Fruit fly (Drosophila melanogaster) whole organism, pupa: ENCODE measurements around the gene Srg3.

Experiments
- CG10348 ChIP-seq: fragments of 200-800 bp; sonication (Bioruptor generic); IDR thresholded peaks from 2 replicates; pipeline ENCODE4 v1.3.6; 2022; ENCODE audit warnings: missing biosample characterization, missing genetic modification characterization
- CG12605 ChIP-seq: fragments of 200-800 bp; sonication (Bioruptor generic); IDR thresholded peaks from 2 replicates; pipeline ENCODE4 v1.3.6; 2022; ENCODE audit warnings: missing biosample characterization, missing genetic modification characterization
- CG13204 ChIP-seq: fragments of 200-800 bp; sonication (Bioruptor generic); optimal IDR thresholded peaks from 2 replicates; lab custom pipeline; 2018; ENCODE audit warnings: missing biosample characterization, mild to moderate bottlenecking, missing genetic modification characterization, moderate library complexity
- CG14655 ChIP-seq: fragments of 200-800 bp; sonication (Bioruptor generic); optimal IDR thresholded peaks from 3 replicates; lab custom pipeline; 2017; ENCODE audit warnings: mild to moderate bottlenecking, missing biosample characterization, missing genetic modification reagents, missing genetic modification characterization
- CG15710 ChIP-seq: fragments of 200-800 bp; sonication (Bioruptor generic); optimal IDR thresholded peaks from 2 replicates; lab custom pipeline; 2018; ENCODE audit warnings: missing biosample characterization, mild to moderate bottlenecking, missing genetic modification characterization, moderate library complexity
- CG17806 ChIP-seq: fragments of 200-800 bp; sonication (Bioruptor generic); optimal IDR thresholded peaks from 2 replicates; lab custom pipeline; 2018; ENCODE audit warnings: missing biosample characterization, mild to moderate bottlenecking, missing genetic modification characterization, moderate library complexity
- CG32121 ChIP-seq: fragments of 200-800 bp; sonication (Bioruptor generic); IDR thresholded peaks from 2 replicates; pipeline ENCODE4 v1.3.6; 2022; ENCODE audit warnings: missing biosample characterization, missing genetic modification characterization
- CG34367 ChIP-seq: fragments of 200-800 bp; sonication (Bioruptor generic); optimal IDR thresholded peaks from 2 replicates; lab custom pipeline; 2018; ENCODE audit warnings: missing biosample characterization, mild to moderate bottlenecking, missing genetic modification characterization
- CG4496 ChIP-seq: fragments of 200-800 bp; sonication (Bioruptor generic); IDR thresholded peaks from 3 replicates; pipeline ENCODE4 v1.3.6; 2022; ENCODE audit warnings: missing biosample characterization, missing genetic modification characterization
- CG8159 ChIP-seq: fragments of 200-800 bp; sonication (Bioruptor generic); optimal IDR thresholded peaks from 3 replicates; lab custom pipeline; 2018; ENCODE audit warnings: missing biosample characterization, mild to moderate bottlenecking, missing genetic modification characterization, moderate library complexity
- CG8301 ChIP-seq: fragments of 200-800 bp; sonication (Bioruptor generic); optimal IDR thresholded peaks from 2 replicates; lab custom pipeline; 2018; ENCODE audit warnings: missing biosample characterization, mild to moderate bottlenecking, missing genetic modification characterization
- CG9948 ChIP-seq: fragments of 200-800 bp; sonication (Bioruptor generic); optimal IDR thresholded peaks from 2 replicates; lab custom pipeline; 2018; ENCODE audit warnings: missing biosample characterization, mild to moderate bottlenecking, missing genetic modification characterization, moderate library complexity
- D1 ChIP-seq: fragments of 200-800 bp; sonication (Bioruptor generic); optimal IDR thresholded peaks from 2 replicates; lab custom pipeline; 2018; ENCODE audit warnings: missing biosample characterization, mild to moderate bottlenecking, missing genetic modification characterization, moderate library complexity
- EcR ChIP-seq: fragments of 200-800 bp; sonication (Bioruptor generic); optimal IDR thresholded peaks from 3 replicates; lab custom pipeline; 2019; ENCODE audit warnings: missing biosample characterization, missing genetic modification characterization, mild to moderate bottlenecking, moderate library complexity, missing genetic modification reagents
- Ets98B ChIP-seq: fragments of 200-800 bp; sonication (Bioruptor generic); IDR thresholded peaks from 2 replicates; pipeline ENCODE4 v1.3.6; 2022; ENCODE audit warnings: missing biosample characterization, missing genetic modification characterization
- Pif1A ChIP-seq: fragments of 200-800 bp; sonication (Bioruptor generic); optimal IDR thresholded peaks from 3 replicates; lab custom pipeline; 2016; ENCODE audit warnings: missing biosample characterization, missing genetic modification characterization
- Pif1B ChIP-seq: fragments of 200-800 bp; sonication (Bioruptor generic); optimal IDR thresholded peaks from 3 replicates; lab custom pipeline; 2016; ENCODE audit warnings: missing biosample characterization, missing genetic modification characterization
- Snoo ChIP-seq: fragments of 200-800 bp; sonication (Bioruptor generic); optimal IDR thresholded peaks from 3 replicates; lab custom pipeline; 2017; ENCODE audit warnings: missing biosample characterization, mild to moderate bottlenecking, missing genetic modification characterization, inconsistent platforms
- fd96Ca ChIP-seq: fragments of 200-800 bp; sonication (Bioruptor generic); IDR thresholded peaks from 3 replicates; pipeline ENCODE4 v1.3.6; 2022; ENCODE audit warnings: missing biosample characterization, missing genetic modification characterization
- gl ChIP-seq: fragments of 200-800 bp; sonication (Bioruptor generic); optimal IDR thresholded peaks from 2 replicates; lab custom pipeline; 2018; ENCODE audit warnings: missing biosample characterization, mild to moderate bottlenecking, missing genetic modification characterization
- rn ChIP-seq: fragments of 200-800 bp; sonication (Bioruptor generic); IDR thresholded peaks from 2 replicates; pipeline ENCODE4 v1.3.6; 2022; ENCODE audit warnings: missing biosample characterization, missing genetic modification characterization

The Srg3 gene

dm6 chr3L:9410030-9410589 lies 32.9 kb upstream of the Srg3 start:
- TF ChIP-seq rn (GFP tag; lab: Robert Waterston, UW) (no peak), CG12605 (GFP tag; lab: Robert Waterston, UW) (no peak), gl (no peak), CG10348 (GFP tag; lab: Robert Waterston, UW) (no peak), CG17806 (no peak), CG34367 (tag; lab: Kevin White, UChicago) (no peak), CG14655 (GFP tag; lab: Kevin White, UChicago) (no peak), CG4496 (GFP tag; lab: Robert Waterston, UW) (no peak), CG32121 (GFP tag; lab: Robert Waterston, UW) (no peak), CG15710 (no peak), EcR (GFP tag; lab: Kevin White, UChicago) (no peak), CG8301 (tag; lab: Kevin White, UChicago) (no peak), CG8159 (tag; lab: Kevin White, UChicago) (no peak), Pif1A (GFP tag; lab: Kevin White, UChicago) (no peak), Snoo (tag; lab: Kevin White, UChicago) (no peak), CG13204 (GFP tag; lab: Kevin White, UChicago) (no peak), fd96Ca (GFP tag; lab: Robert Waterston, UW) (no peak), CG9948 (tag; lab: Kevin White, UChicago) (no peak)

dm6 chr3L:9410754-9411423 lies 32.1 kb upstream of the Srg3 start, which contains the start of the genes CG4022 and Cpsf5:
TSS of gene CG4022 (minus strand) at chr3L:9410832.
TSS of gene Cpsf5 (plus strand) at chr3L:9411038.
- TF ChIP-seq D1 (tag; lab: Kevin White, UChicago) (no peak), gl (no peak), CG13204 (GFP tag; lab: Kevin White, UChicago) (no peak), rn (GFP tag; lab: Robert Waterston, UW) (0 out of 2 replicates have a peak, but pooled peaks have one; percentile 7), CG34367 (tag; lab: Kevin White, UChicago) (peak; percentile 52), fd96Ca (GFP tag; lab: Robert Waterston, UW) (peak; percentile 65; the same call in 2 of the 3 replicates), CG17806 (peak; percentile 61), CG15710 (peak; percentile 76), CG4496 (GFP tag; lab: Robert Waterston, UW) (peak; percentile 75; the same call in 2 of the 3 replicates), Pif1A (GFP tag; lab: Kevin White, UChicago) (peak; percentile 59), CG32121 (GFP tag; lab: Robert Waterston, UW) (peak; percentile 70), CG12605 (GFP tag; lab: Robert Waterston, UW) (peak; percentile 60), CG8301 (tag; lab: Kevin White, UChicago) (peak; percentile 36), CG8159 (tag; lab: Kevin White, UChicago) (peak; percentile 61), Ets98B (peak; percentile 61), CG10348 (GFP tag; lab: Robert Waterston, UW) (no peak), Pif1B (GFP tag; lab: Kevin White, UChicago) (peak; percentile 57), EcR (GFP tag; lab: Kevin White, UChicago) (peak; percentile 64), Snoo (tag; lab: Kevin White, UChicago) (peak; percentile 51), CG14655 (GFP tag; lab: Kevin White, UChicago) (no peak), CG9948 (tag; lab: Kevin White, UChicago) (peak; percentile 64)

- TF ChIP-seq CG15710: no peak
- no peak for TF ChIP-seq CG34367 (tag; lab: Kevin White, UChicago)
- TF ChIP-seq CG8159 (tag; lab: Kevin White, UChicago): no peak
- TF ChIP-seq CG10348 (GFP tag; lab: Robert Waterston, UW): no peak
- no peak for TF ChIP-seq Snoo (tag; lab: Kevin White, UChicago)
- TF ChIP-seq CG4496 (GFP tag; lab: Robert Waterston, UW): no peak
- TF ChIP-seq Ets98B: no peak
- no peak for TF ChIP-seq D1 (tag; lab: Kevin White, UChicago)
- no peak for TF ChIP-seq fd96Ca (GFP tag; lab: Robert Waterston, UW)
- TF ChIP-seq Pif1A (GFP tag; lab: Kevin White, UChicago): no peak
- TF ChIP-seq CG17806: no peak
- TF ChIP-seq CG9948 (tag; lab: Kevin White, UChicago): no peak
- no peak for TF ChIP-seq CG32121 (GFP tag; lab: Robert Waterston, UW)
- TF ChIP-seq gl: no peak
- TF ChIP-seq EcR (GFP tag; lab: Kevin White, UChicago): no peak
- TF ChIP-seq CG8301 (tag; lab: Kevin White, UChicago): no peak
These were observed 25.7 kb upstream of the Srg3 start, which contains the start of gene CG3982 for dm6 chr3L:9417288-9417687. TSS of gene CG3982 (minus strand) at chr3L:9417388.

dm6 chr3L:9419328-9419727 lies 23.7 kb upstream of the Srg3 start:
- TF ChIP-seq gl (no peak), Pif1B (GFP tag; lab: Kevin White, UChicago) (peak; percentile 5), CG8159 (tag; lab: Kevin White, UChicago) (peak; percentile 47), CG34367 (tag; lab: Kevin White, UChicago) (peak; percentile 21), CG9948 (tag; lab: Kevin White, UChicago) (peak; percentile 45), fd96Ca (GFP tag; lab: Robert Waterston, UW) (peak; percentile 89), CG8301 (tag; lab: Kevin White, UChicago) (peak; percentile 53), CG10348 (GFP tag; lab: Robert Waterston, UW) (no peak), CG4496 (GFP tag; lab: Robert Waterston, UW) (peak; percentile 85), D1 (tag; lab: Kevin White, UChicago) (no peak), CG14655 (GFP tag; lab: Kevin White, UChicago) (peak; percentile 36), Ets98B (peak; percentile 85), CG17806 (peak; percentile 64), Snoo (tag; lab: Kevin White, UChicago) (peak; percentile 21), Pif1A (GFP tag; lab: Kevin White, UChicago) (peak; percentile 61), CG12605 (GFP tag; lab: Robert Waterston, UW) (peak; percentile 62), rn (GFP tag; lab: Robert Waterston, UW) (peak; percentile 60), CG13204 (GFP tag; lab: Kevin White, UChicago) (no peak), EcR (GFP tag; lab: Kevin White, UChicago) (no peak), CG15710 (peak; percentile 40), CG32121 (GFP tag; lab: Robert Waterston, UW) (peak; percentile 90)
